Worm (Caenorhabditis elegans): ENCODE data around the gene W07G4.5.

The W07G4.5 gene

ce11 chrV:13028871-13029270 lies 18.9 kb upstream of the W07G4.5 start:
- TF ChIP-seq egl-18 (GFP tag; IDR thresholded peaks at IDR 0.05) (no peak), snpc-4 (GFP tag; optimal IDR thresholded peaks at IDR 0.05) (no peak), snpc-4 (tag; optimal IDR thresholded peaks at IDR 0.05) (no peak), B0019.2 (GFP tag; conservative IDR thresholded peaks at IDR 0.05) (no peak), nfya-1 (tag; optimal IDR thresholded peaks at IDR 0.05; ENCODE audit: borderline replicate concordance, insufficient read depth) (no peak), nhr-90 (tag; optimal IDR thresholded peaks at IDR 0.05) (no peak), ets-4 (GFP tag; optimal IDR thresholded peaks at IDR 0.05) (no peak), ceh-79 (tag; optimal IDR thresholded peaks at IDR 0.05) (no peak), nhr-80 (tag; optimal IDR thresholded peaks at IDR 0.05) (no peak), T26A5.8 (tag; optimal IDR thresholded peaks at IDR 0.05) (no peak), Y53F4B.3 (GFP tag; IDR thresholded peaks at IDR 0.05) (no peak), K12H6.12 (tag; optimal IDR thresholded peaks at IDR 0.05) (no peak), lin-26 (GFP tag; IDR thresholded peaks at IDR 0.05) (no peak), F22D6.2 (tag; optimal IDR thresholded peaks at IDR 0.05) (no peak), egl-44 (GFP tag; IDR thresholded peaks at IDR 0.05) (no peak), unc-130 (GFP tag; optimal IDR thresholded peaks at IDR 0.05) (no peak), madf-3 (GFP tag; IDR thresholded peaks at IDR 0.05) (no peak), snpc-1.1 (tag; optimal IDR thresholded peaks at IDR 0.05; ENCODE audit: insufficient read depth) (no peak), chd-7 (tag; optimal IDR thresholded peaks at IDR 0.05) (no peak), hlh-26 (GFP tag; conservative IDR thresholded peaks at IDR 0.05) (no peak), fkh-3 (tag; optimal IDR thresholded peaks at IDR 0.05) (no peak)

ce11 chrV:13033223-13033622 lies 14.6 kb upstream of the W07G4.5 start, which contains the start of gene W07G4.1:
Gene W07G4.1, plus strand, starts transcription at chrV:13033523.
- TF ChIP-seq lin-26 (GFP tag; IDR thresholded peaks at IDR 0.05) (no peak), F22D6.2 (tag; optimal IDR thresholded peaks at IDR 0.05) (no peak), ztf-3 (GFP tag; optimal IDR thresholded peaks at IDR 0.05) (no peak), ztf-22 (GFP tag; optimal IDR thresholded peaks at IDR 0.05) (no peak), K12H6.12 (tag; optimal IDR thresholded peaks at IDR 0.05) (no peak), ztf-18 (tag; optimal IDR thresholded peaks at IDR 0.05) (no peak), ceh-27 (GFP tag; optimal IDR thresholded peaks at IDR 0.05) (no peak), dpff-1 (tag; optimal IDR thresholded peaks at IDR 0.05) (no peak), ccch-3 (GFP tag; optimal IDR thresholded peaks at IDR 0.05) (no peak), ets-4 (GFP tag; optimal IDR thresholded peaks at IDR 0.05) (no peak), F37B4.10 (GFP tag; IDR thresholded peaks at IDR 0.05) (no peak), mes-4 (tag; optimal IDR thresholded peaks at IDR 0.05) (no peak), lin-54 (GFP tag; optimal IDR thresholded peaks at IDR 0.05) (no peak), ZK185.1 (tag; optimal IDR thresholded peaks at IDR 0.05; ENCODE audit: poor library complexity, severe bottlenecking) (no peak), him-1 (tag; optimal IDR thresholded peaks at IDR 0.05) (no peak)

ce11 chrV:13034604-13035003 lies 13.2 kb upstream of the W07G4.5 start, which contains the start of gene W07G4.7:
Gene W07G4.7, minus strand, starts transcription at chrV:13034704.
- TF ChIP-seq rcor-1 (GFP tag; IDR thresholded peaks at IDR 0.05) (no peak), snpc-4 (GFP tag; optimal IDR thresholded peaks at IDR 0.05) (no peak), snpc-4 (tag; optimal IDR thresholded peaks at IDR 0.05) (no peak), F10E7.11 (tag; optimal IDR thresholded peaks at IDR 0.05) (no peak), madf-10 (tag; optimal IDR thresholded peaks at IDR 0.05) (no peak), madf-3 (GFP tag; IDR thresholded peaks at IDR 0.05) (no peak), dox-1 (GFP tag; IDR thresholded peaks at IDR 0.05) (no peak), F57C9.4 (tag; optimal IDR thresholded peaks at IDR 0.05) (no peak), zim-3 (tag; optimal IDR thresholded peaks at IDR 0.05) (no peak), nfya-1 (tag; optimal IDR thresholded peaks at IDR 0.05; ENCODE audit: borderline replicate concordance, insufficient read depth) (no peak), xnd-1 (tag; optimal IDR thresholded peaks at IDR 0.05) (no peak), attf-5 (GFP tag; optimal IDR thresholded peaks at IDR 0.05) (no peak), ama-1 (optimal IDR thresholded peaks at IDR 0.05) (no peak), ama-1 (GFP tag; optimal IDR thresholded peaks at IDR 0.05) (no peak)
